Worm (Caenorhabditis elegans) whole organism, L4 larva: Measurements from ENCODE around the gene phy-4.

Source experiments
- F26F4.8 ChIP-seq: fragments of 200-800 bp; sonication (Bioruptor generic); conservative IDR thresholded peaks from 2 replicates; pipeline ENCODE4 v1.3.6; 2022; ENCODE audit warnings: missing genetic modification characterization, missing compliant biosample characterization
- F37D6.2 ChIP-seq: sonication (generic microtip); optimal IDR thresholded peaks from 2 replicates; lab custom pipeline; 2016; ENCODE audit warnings: mild to moderate bottlenecking, missing genetic modification characterization, missing compliant biosample characterization
- F44E2.7 ChIP-seq: fragments of 200-800 bp; sonication (Bioruptor generic); IDR thresholded peaks from 2 replicates; pipeline ENCODE4 v2.1.2; 2022; ENCODE audit warnings: missing genetic modification characterization, missing compliant biosample characterization
- T20F7.1 ChIP-seq: fragments of 200-800 bp; sonication (Bioruptor generic); optimal IDR thresholded peaks from 2 replicates; lab custom pipeline; 2018; ENCODE audit warnings: mild to moderate bottlenecking, missing genetic modification characterization, missing compliant biosample characterization
- Y48G9A.11 ChIP-seq: fragments of 200-800 bp; sonication (Bioruptor generic); IDR thresholded peaks from 2 replicates; pipeline ENCODE4 v1.3.6; 2022; ENCODE audit warnings: missing genetic modification reagents, missing genetic modification characterization, missing compliant biosample characterization
- Y5F2A.4 ChIP-seq: fragments of 200-800 bp; sonication (Bioruptor generic); optimal IDR thresholded peaks from 2 replicates; lab custom pipeline; 2018; ENCODE audit warnings: mild to moderate bottlenecking, missing genetic modification characterization, missing compliant biosample characterization
- aha-1 ChIP-seq: fragments of 150-350 bp; peaks from one replicate; lab custom pipeline; 2014; ENCODE audit warnings: missing biosample characterization, missing genetic modification characterization
- ceh-20 ChIP-seq: fragments of 200-800 bp; sonication (Bioruptor generic); IDR thresholded peaks from 2 replicates; pipeline ENCODE4 v1.3.6; 2022; ENCODE audit warnings: missing genetic modification reagents, missing genetic modification characterization, missing compliant biosample characterization
- ceh-32 ChIP-seq: sonication (generic microtip); optimal IDR thresholded peaks from 2 replicates; lab custom pipeline; 2016; ENCODE audit warnings: mild to moderate bottlenecking, missing genetic modification characterization, missing compliant biosample characterization; ENCODE audit not compliant: poor library complexity
- ceh-62 ChIP-seq: sonication (generic microtip); optimal IDR thresholded peaks from 2 replicates; lab custom pipeline; 2017; ENCODE audit warnings: missing biosample characterization, missing genetic modification characterization
- egl-43 ChIP-seq: fragments of 200-800 bp; sonication (Bioruptor generic); IDR thresholded peaks from 2 replicates; pipeline ENCODE4 v1.3.6; 2022; ENCODE audit warnings: missing genetic modification reagents, missing genetic modification characterization, missing compliant biosample characterization
- fkh-10 ChIP-seq: fragments of 150-350 bp; optimal IDR thresholded peaks from 2 replicates; lab custom pipeline; 2014; ENCODE audit warnings: missing biosample characterization, missing genetic modification reagents, missing genetic modification characterization
- hlh-11 ChIP-seq: fragments of 200-800 bp; sonication (Bioruptor generic); optimal IDR thresholded peaks from 2 replicates; lab custom pipeline; 2018; ENCODE audit warnings: mild to moderate bottlenecking, missing genetic modification characterization, missing compliant biosample characterization
- hlh-30 ChIP-seq: sonication (generic microtip); optimal IDR thresholded peaks from 2 replicates; lab custom pipeline; 2017; ENCODE audit warnings: antibody characterized with exemption, mild to moderate bottlenecking, missing genetic modification characterization, missing compliant biosample characterization; ENCODE audit not compliant: insufficient read depth
- hmg-1.1 ChIP-seq: fragments of 200-800 bp; sonication (Bioruptor generic); IDR thresholded peaks from 2 replicates; pipeline ENCODE4 v1.3.6; 2022; ENCODE audit warnings: missing genetic modification reagents, missing genetic modification characterization, missing compliant biosample characterization
- lin-13 ChIP-seq: fragments of 150-350 bp; optimal IDR thresholded peaks from 2 replicates; lab custom pipeline; 2014; ENCODE audit warnings: missing biosample characterization, missing genetic modification reagents, missing genetic modification characterization
- lin-15B ChIP-seq: fragments of 150-350 bp; sonication (generic microtip); optimal IDR thresholded peaks from 3 replicates; lab custom pipeline; 2014; ENCODE audit warnings: missing biosample characterization, missing genetic modification characterization
- lsy-2 ChIP-seq, 2 experiments: fragments of 150-350 bp in 1 of 2; sonication (generic microtip) in 1 of 2; optimal IDR thresholded peaks; 2 replicates each; lab custom pipeline; 2014 to 2017; ENCODE audit warnings: missing biosample characterization in 2 of 2, missing genetic modification characterization in 2 of 2
- mxl-3 ChIP-seq: fragments of 200-800 bp; sonication (Bioruptor generic); optimal IDR thresholded peaks from 2 replicates; lab custom pipeline; 2018; ENCODE audit warnings: mild to moderate bottlenecking, missing genetic modification characterization, missing compliant biosample characterization
- nhr-102 ChIP-seq: sonication (generic microtip); optimal IDR thresholded peaks from 2 replicates; lab custom pipeline; 2016; ENCODE audit warnings: mild to moderate bottlenecking, missing genetic modification characterization, moderate library complexity, missing compliant biosample characterization
- nhr-11 ChIP-seq: fragments of 150-350 bp; optimal IDR thresholded peaks from 2 replicates; lab custom pipeline; 2014; ENCODE audit warnings: missing biosample characterization, missing genetic modification characterization
- nhr-111 ChIP-seq: fragments of 200-800 bp; sonication (Bioruptor generic); optimal IDR thresholded peaks from 2 replicates; lab custom pipeline; 2018; ENCODE audit warnings: mild to moderate bottlenecking, missing genetic modification characterization, missing compliant biosample characterization
- nhr-28 ChIP-seq: fragments of 150-350 bp; optimal IDR thresholded peaks from 2 replicates; lab custom pipeline; 2014; ENCODE audit warnings: missing biosample characterization, missing genetic modification characterization
- nhr-41 ChIP-seq: fragments of 200-800 bp; sonication (Bioruptor generic); IDR thresholded peaks from 2 replicates; pipeline ENCODE4 v1.3.6; 2022; ENCODE audit warnings: missing genetic modification reagents, missing genetic modification characterization, missing compliant biosample characterization
- nhr-76 ChIP-seq: fragments of 150-350 bp; optimal IDR thresholded peaks from 2 replicates; lab custom pipeline; 2014; ENCODE audit warnings: missing biosample characterization, missing genetic modification characterization
- nhr-77 ChIP-seq: fragments of 150-350 bp; optimal IDR thresholded peaks from 2 replicates; lab custom pipeline; 2014; ENCODE audit warnings: missing biosample characterization, missing genetic modification characterization
- pha-4 ChIP-seq, 2 experiments: fragments of 150-350 bp in 1 of 2; fragments of 200-800 bp in 1 of 2; sonication (Bioruptor generic) in 1 of 2; IDR thresholded peaks in 1 of 2; optimal IDR thresholded peaks in 1 of 2; 2 replicates each; pipeline versions ENCODE4 v1.3.6 to Lab custom; 2014 to 2022; ENCODE audit warnings: missing genetic modification characterization in 2 of 2, missing genetic modification reagents in 2 of 2, missing biosample characterization in 1 of 2, missing compliant biosample characterization in 1 of 2
- pqm-1 ChIP-seq: sonication (generic microtip); optimal IDR thresholded peaks from 2 replicates; lab custom pipeline; 2017; ENCODE audit warnings: missing biosample characterization, missing genetic modification characterization
- saeg-2 ChIP-seq: fragments of 200-800 bp; sonication (Bioruptor generic); IDR thresholded peaks from 2 replicates; pipeline ENCODE4 v1.3.6; 2022; ENCODE audit warnings: missing genetic modification reagents, missing genetic modification characterization, missing compliant biosample characterization
- set-16 ChIP-seq: fragments of 200-800 bp; sonication (Bioruptor generic); IDR thresholded peaks from 2 replicates; pipeline ENCODE4 v1.3.6; 2022; ENCODE audit warnings: missing genetic modification reagents, missing genetic modification characterization, missing compliant biosample characterization
- skn-1 ChIP-seq: fragments of 150-350 bp; optimal IDR thresholded peaks from 2 replicates; lab custom pipeline; 2014; ENCODE audit warnings: missing biosample characterization, missing genetic modification characterization
- spr-3 ChIP-seq: fragments of 200-800 bp; sonication (Bioruptor generic); optimal IDR thresholded peaks from 2 replicates; lab custom pipeline; 2018; ENCODE audit warnings: mild to moderate bottlenecking, missing genetic modification characterization, missing compliant biosample characterization
- unc-62 ChIP-seq, 3 experiments: fragments of 150-350 bp in 1 of 3; sonication (generic microtip); optimal IDR thresholded peaks in 2 of 3; peaks in 1 of 3; 1 replicate in 1 of 3; 2 replicates in 2 of 3; lab custom pipeline; 2014 to 2017; ENCODE audit warnings: missing biosample characterization in 3 of 3, missing genetic modification characterization in 3 of 3, missing genetic modification reagents in 3 of 3, missing genotype in 1 of 3
- vab-7 ChIP-seq: fragments of 200-800 bp; sonication (Bioruptor generic); IDR thresholded peaks from 2 replicates; pipeline ENCODE4 v1.3.6; 2022; ENCODE audit warnings: missing genetic modification reagents, missing genetic modification characterization, missing compliant biosample characterization
- zfp-2 ChIP-seq: sonication (generic microtip); optimal IDR thresholded peaks from 2 replicates; lab custom pipeline; 2016; ENCODE audit warnings: mild to moderate bottlenecking, missing genetic modification characterization, missing compliant biosample characterization
- ztf-7 ChIP-seq: fragments of 150-350 bp; optimal IDR thresholded peaks from 2 replicates; lab custom pipeline; 2014; ENCODE audit warnings: missing biosample characterization, missing genetic modification characterization

The phy-4 gene

ce11 chrV:19521351-19522278 is 8.2 kb upstream of the phy-4 start (continued):
- TF ChIP-seq F26F4.8 (GFP tag; lab: Robert Waterston, UW) (0 out of 2 replicates have a peak, but pooled peaks have one; percentile 2), lsy-2 (tag; optimal IDR thresholded peaks at IDR 0.05; lab: Kevin White, UChicago) (peak in 1 of 2 experiments; percentile 32), lin-15B (tag; lab: Kevin White, UChicago) (no peak), ceh-62 (tag; lab: Kevin White, UChicago) (no peak), pqm-1 (no peak), F44E2.7 (GFP tag; lab: Robert Waterston, UW) (no peak), unc-62 (GFP tag; optimal IDR thresholded peaks at IDR 0.05 in 1 of 2; lab: Kevin White, UChicago) (peak in 1 of 2 experiments; percentile 93), unc-62 (tag; optimal IDR thresholded peaks at IDR 0.05; lab: Kevin White, UChicago) (no peak), nhr-28 (tag; lab: Kevin White, UChicago) (peak; percentile 37), spr-3 (GFP tag; lab: Kevin White, UChicago) (no peak), skn-1 (tag; lab: Kevin White, UChicago) (no peak), nhr-77 (tag; lab: Kevin White, UChicago) (no peak), Y48G9A.11 (GFP tag; lab: Robert Waterston, UW) (0 out of 2 replicates have a peak, but pooled peaks have one; percentile 34), ztf-7 (tag; lab: Kevin White, UChicago) (no peak), egl-43 (GFP tag; lab: Robert Waterston, UW) (peak; percentile 81), aha-1 (tag; lab: Kevin White, UChicago) (peak; percentile 94), saeg-2 (GFP tag; lab: Robert Waterston, UW) (peak; percentile 41; the same call in 1 of the 2 replicates), nhr-102 (tag; lab: Kevin White, UChicago) (no peak), nhr-11 (tag; lab: Kevin White, UChicago) (no peak), zfp-2 (tag; lab: Kevin White, UChicago) (no peak), set-16 (GFP tag; lab: Robert Waterston, UW) (no peak), nhr-111 (GFP tag; lab: Kevin White, UChicago) (no peak), T20F7.1 (no peak), ceh-32 (tag; lab: Kevin White, UChicago) (no peak), pha-4 (GFP tag; IDR thresholded peaks at IDR 0.05; lab: Robert Waterston, UW) (no peak), pha-4 (tag; optimal IDR thresholded peaks at IDR 0.05; lab: Kevin White, UChicago) (no peak), nhr-41 (GFP tag; lab: Robert Waterston, UW) (no peak), mxl-3 (GFP tag; lab: Kevin White, UChicago) (no peak), F37D6.2 (tag; lab: Kevin White, UChicago) (no peak), Y5F2A.4 (GFP tag; lab: Kevin White, UChicago) (no peak), nhr-76 (tag; lab: Kevin White, UChicago) (no peak), hmg-1.1 (GFP tag; lab: Robert Waterston, UW) (peak; percentile 45; the same call in 1 of the 2 replicates), hlh-30 (tag; lab: Kevin White, UChicago) (peak; percentile 87), ceh-20 (GFP tag; lab: Robert Waterston, UW) (peak; percentile 70), fkh-10 (GFP tag; lab: Kevin White, UChicago) (no peak), vab-7 (GFP tag; lab: Robert Waterston, UW) (0 out of 2 replicates have a peak, but pooled peaks have one; percentile 4), lin-13 (GFP tag; lab: Kevin White, UChicago) (no peak), hlh-11 (tag; lab: Kevin White, UChicago) (peak; percentile 43)
